Fruit fly (Drosophila melanogaster) whole organism, embryonic: ENCODE data around the gene fd96Ca.
A peak's percentile ranks its signal among the peaks of the same experiment; 100 is the strongest.

ENCODE experiments used
- ATbp ChIP-seq: fragments of 200-800 bp; sonication (Bioruptor generic); optimal IDR thresholded peaks from 2 replicates; lab custom pipeline; 2017; ENCODE audit warnings: missing biosample characterization, mild to moderate bottlenecking, missing genetic modification characterization, missing genetic modification reagents
- Antp ChIP-seq: fragments of 200-800 bp; sonication (Bioruptor generic); optimal IDR thresholded peaks from 3 replicates; lab custom pipeline; 2016; ENCODE audit warnings: missing biosample characterization, missing genetic modification characterization
- BtbVII ChIP-seq: fragments of 200-800 bp; sonication (Bioruptor generic); optimal IDR thresholded peaks from 3 replicates; lab custom pipeline; 2017; ENCODE audit warnings: missing biosample characterization, mild to moderate bottlenecking, missing genetic modification characterization
- CG10543 ChIP-seq: fragments of 200-800 bp; sonication (Bioruptor generic); optimal IDR thresholded peaks from 3 replicates; lab custom pipeline; 2017; ENCODE audit warnings: missing biosample characterization, mild to moderate bottlenecking, missing genetic modification characterization, moderate library complexity
- CG11093 ChIP-seq: fragments of 200-800 bp; sonication (Bioruptor generic); IDR thresholded peaks from 3 replicates; pipeline ENCODE4 v1.3.6; 2022; ENCODE audit warnings: missing biosample characterization, missing genetic modification characterization
- CG12659 ChIP-seq: fragments of 200-800 bp; sonication (Bioruptor generic); optimal IDR thresholded peaks from 3 replicates; lab custom pipeline; 2017; ENCODE audit warnings: mild to moderate bottlenecking, missing biosample characterization, missing genetic modification reagents, missing genetic modification characterization
- CG13287 ChIP-seq: fragments of 200-800 bp; sonication (Bioruptor generic); IDR thresholded peaks from 2 replicates; pipeline ENCODE4 v1.3.6; 2022; ENCODE audit warnings: missing biosample characterization, missing genetic modification characterization; ENCODE audit not compliant: partially characterized antibody
- CG14441 ChIP-seq: fragments of 200-800 bp; sonication (Bioruptor generic); IDR thresholded peaks from 2 replicates; pipeline ENCODE4 v1.3.6; 2022; ENCODE audit warnings: missing biosample characterization, missing genetic modification characterization
- CG14667 ChIP-seq: fragments of 200-800 bp; sonication (Bioruptor generic); IDR thresholded peaks from 2 replicates; pipeline ENCODE4 v1.3.6; 2022; ENCODE audit warnings: missing biosample characterization, missing genetic modification characterization
- CG15269 ChIP-seq: fragments of 200-800 bp; sonication (Bioruptor generic); optimal IDR thresholded peaks from 2 replicates; lab custom pipeline; 2018; ENCODE audit warnings: missing biosample characterization, mild to moderate bottlenecking, missing genetic modification characterization, moderate library complexity
- CG17328 ChIP-seq: fragments of 200-800 bp; sonication (Bioruptor generic); IDR thresholded peaks from 2 replicates; pipeline ENCODE4 v1.3.6; 2022; ENCODE audit warnings: missing biosample characterization, missing genetic modification characterization
- CG2120 ChIP-seq: fragments of 200-800 bp; sonication (Bioruptor generic); optimal IDR thresholded peaks from 3 replicates; lab custom pipeline; 2016; ENCODE audit warnings: missing biosample characterization, missing genetic modification characterization
- CG30431 ChIP-seq: fragments of 200-800 bp; sonication (Bioruptor generic); optimal IDR thresholded peaks from 2 replicates; lab custom pipeline; 2017; ENCODE audit warnings: missing biosample characterization, missing genetic modification characterization
- CG3065 ChIP-seq: fragments of 200-800 bp; sonication (Bioruptor generic); optimal IDR thresholded peaks from 2 replicates; lab custom pipeline; 2016; ENCODE audit warnings: missing biosample characterization, missing genetic modification characterization
- CG32532 ChIP-seq: fragments of 200-800 bp; sonication (Bioruptor generic); IDR thresholded peaks from 2 replicates; pipeline ENCODE4 v1.3.6; 2022; ENCODE audit warnings: missing biosample characterization, missing genetic modification characterization
- CG4707 ChIP-seq: fragments of 200-800 bp; sonication (Bioruptor generic); optimal IDR thresholded peaks from 2 replicates; lab custom pipeline; 2018; ENCODE audit warnings: missing biosample characterization, mild to moderate bottlenecking, missing genetic modification characterization, moderate library complexity
- CG4730 ChIP-seq: fragments of 200-800 bp; sonication (Bioruptor generic); IDR thresholded peaks from 2 replicates; pipeline ENCODE4 v1.3.6; 2022; ENCODE audit warnings: missing biosample characterization, missing genetic modification characterization
- CG6689 ChIP-seq: fragments of 200-800 bp; sonication (Bioruptor generic); IDR thresholded peaks from 2 replicates; pipeline ENCODE4 v1.3.6; 2022; ENCODE audit warnings: missing biosample characterization, missing genetic modification characterization
- CG8281 ChIP-seq: fragments of 200-800 bp; sonication (Bioruptor generic); optimal IDR thresholded peaks from 2 replicates; lab custom pipeline; 2018; ENCODE audit warnings: missing biosample characterization, mild to moderate bottlenecking, missing genetic modification characterization, moderate library complexity
- Chrac-16 ChIP-seq: fragments of 200-800 bp; sonication (Bioruptor generic); optimal IDR thresholded peaks from 3 replicates; lab custom pipeline; 2016; ENCODE audit warnings: missing biosample characterization, missing genetic modification characterization
- Dll ChIP-seq: fragments of 200-800 bp; sonication (Bioruptor generic); IDR thresholded peaks from 4 replicates; pipeline ENCODE4 v1.3.6; 2022; ENCODE audit warnings: missing biosample characterization, missing genetic modification characterization; ENCODE audit not compliant: partially characterized antibody
- Doc2 ChIP-seq: fragments of 200-800 bp; sonication (Bioruptor generic); IDR thresholded peaks from 2 replicates; pipeline ENCODE4 v1.3.6; 2022; ENCODE audit warnings: missing biosample characterization, missing genetic modification characterization
- H15 ChIP-seq: fragments of 200-800 bp; sonication (Bioruptor generic); IDR thresholded peaks from 3 replicates; pipeline ENCODE4 v1.3.6; 2022; ENCODE audit warnings: missing biosample characterization, missing genetic modification characterization
- HLH54F ChIP-seq: fragments of 200-800 bp; sonication (Bioruptor generic); optimal IDR thresholded peaks from 3 replicates; lab custom pipeline; 2016; ENCODE audit warnings: missing biosample characterization, missing genetic modification characterization
- Lpt ChIP-seq: fragments of >200 bp; optimal IDR thresholded peaks from 2 replicates; lab custom pipeline; 2018; ENCODE audit warnings: missing biosample characterization, missing genetic modification characterization
- MESR4 ChIP-seq: fragments of 200-800 bp; sonication (Bioruptor generic); optimal IDR thresholded peaks from 2 replicates; lab custom pipeline; 2018; ENCODE audit warnings: missing biosample characterization, mild to moderate bottlenecking, missing genetic modification characterization, moderate library complexity
- Mrtf ChIP-seq: fragments of 200-800 bp; sonication (Bioruptor generic); IDR thresholded peaks from 3 replicates; pipeline ENCODE4 v1.3.6; 2022; ENCODE audit warnings: missing biosample characterization, missing genetic modification characterization
- Oaz ChIP-seq: fragments of 200-800 bp; sonication (Bioruptor generic); IDR thresholded peaks from 2 replicates; pipeline ENCODE4 v1.3.6; 2022; ENCODE audit warnings: missing biosample characterization, missing genetic modification characterization
- Rfx ChIP-seq: fragments of 200-800 bp; sonication (Bioruptor generic); IDR thresholded peaks from 2 replicates; pipeline ENCODE4 v1.3.6; 2022; ENCODE audit warnings: missing biosample characterization, missing genetic modification characterization
- Scr ChIP-seq: fragments of 200-800 bp; sonication (Bioruptor generic); IDR thresholded peaks from 2 replicates; pipeline ENCODE4 v1.3.6; 2022; ENCODE audit warnings: missing biosample characterization, missing genetic modification characterization; ENCODE audit not compliant: partially characterized antibody
- Xrp1 ChIP-seq: fragments of 200-800 bp; sonication (Bioruptor generic); IDR thresholded peaks from 2 replicates; pipeline ENCODE4 v1.3.6; 2022; ENCODE audit warnings: missing biosample characterization, missing genetic modification characterization
- cas ChIP-seq: fragments of 200-800 bp; sonication (Bioruptor generic); IDR thresholded peaks from 2 replicates; pipeline ENCODE4 v1.3.6; 2022; ENCODE audit warnings: missing biosample characterization, missing genetic modification characterization
- crc ChIP-seq: fragments of 200-800 bp; sonication (Bioruptor generic); optimal IDR thresholded peaks from 2 replicates; lab custom pipeline; 2016; ENCODE audit warnings: missing biosample characterization, missing genetic modification characterization
- crol ChIP-seq: fragments of 200-800 bp; sonication (Bioruptor generic); IDR thresholded peaks from 2 replicates; pipeline ENCODE4 v1.3.6; 2022; ENCODE audit warnings: missing biosample characterization, missing genetic modification characterization
- crp ChIP-seq, 2 experiments: fragments of 200-800 bp; sonication (Bioruptor generic); optimal IDR thresholded peaks; 2 replicates in 1 of 2; 3 replicates in 1 of 2; lab custom pipeline; 2017; ENCODE audit warnings: missing biosample characterization in 2 of 2, missing genetic modification characterization in 2 of 2, mild to moderate bottlenecking in 1 of 2, moderate library complexity in 1 of 2
- dm ChIP-seq: fragments of 200-800 bp; sonication (Bioruptor generic); optimal IDR thresholded peaks from 3 replicates; lab custom pipeline; 2016; ENCODE audit warnings: missing biosample characterization, missing genetic modification characterization
- esg ChIP-seq: fragments of 200-800 bp; sonication (Bioruptor generic); conservative IDR thresholded peaks from 2 replicates; pipeline ENCODE4 v1.3.6; 2022; ENCODE audit warnings: missing biosample characterization, missing genetic modification characterization
- fru ChIP-seq: fragments of >200 bp; optimal IDR thresholded peaks from 2 replicates; lab custom pipeline; 2017
- gcm2 ChIP-seq: fragments of 200-800 bp; sonication (Bioruptor generic); optimal IDR thresholded peaks from 2 replicates; lab custom pipeline; 2016; ENCODE audit warnings: missing biosample characterization, missing genetic modification characterization
- hth ChIP-seq: fragments of >200 bp; optimal IDR thresholded peaks from 2 replicates; lab custom pipeline; 2017; ENCODE audit warnings: inconsistent platforms
- klu ChIP-seq: fragments of 200-800 bp; sonication (Bioruptor generic); IDR thresholded peaks from 2 replicates; pipeline ENCODE4 v1.3.6; 2022; ENCODE audit warnings: missing biosample characterization, missing genetic modification characterization
- mam ChIP-seq: fragments of 200-800 bp; sonication (Bioruptor generic); optimal IDR thresholded peaks from 3 replicates; lab custom pipeline; 2016; ENCODE audit warnings: missing biosample characterization, missing genetic modification characterization
- mirr ChIP-seq: fragments of 200-800 bp; sonication (Bioruptor generic); optimal IDR thresholded peaks from 3 replicates; lab custom pipeline; 2018; ENCODE audit warnings: missing biosample characterization, mild to moderate bottlenecking, missing genetic modification characterization
- rib ChIP-seq: fragments of 200-800 bp; sonication (Bioruptor generic); IDR thresholded peaks from 2 replicates; pipeline ENCODE4 v1.3.6; 2022; ENCODE audit warnings: missing biosample characterization, missing genetic modification characterization
- sc ChIP-seq, 3 experiments: fragments of >200 bp in 2 of 3; fragments of 200-800 bp in 1 of 3; sonication (Bioruptor generic) in 1 of 3; optimal IDR thresholded peaks; 2 replicates in 2 of 3; 3 replicates in 1 of 3; lab custom pipeline; 2017; ENCODE audit warnings: mild to moderate bottlenecking in 1 of 3, missing biosample characterization in 1 of 3, missing genetic modification characterization in 1 of 3, missing genetic modification reagents in 1 of 3
- sens-2 ChIP-seq: fragments of 200-800 bp; sonication (Bioruptor generic); IDR thresholded peaks from 2 replicates; pipeline ENCODE4 v1.3.6; 2022; ENCODE audit warnings: missing biosample characterization, missing genetic modification characterization
- sr ChIP-seq: fragments of 200-800 bp; sonication (Bioruptor generic); IDR thresholded peaks from 3 replicates; pipeline ENCODE4 v1.3.6; 2022; ENCODE audit warnings: missing biosample characterization, missing genetic modification characterization
- stc ChIP-seq: fragments of 200-800 bp; sonication (Bioruptor generic); IDR thresholded peaks from 2 replicates; pipeline ENCODE4 v1.3.6; 2022; ENCODE audit warnings: missing biosample characterization, missing genetic modification characterization
- stwl ChIP-seq: fragments of 200-800 bp; sonication (Bioruptor generic); optimal IDR thresholded peaks from 3 replicates; lab custom pipeline; 2018; ENCODE audit warnings: missing biosample characterization, mild to moderate bottlenecking, missing genetic modification characterization, moderate library complexity
- tap ChIP-seq: fragments of 200-800 bp; optimal IDR thresholded peaks from 3 replicates; lab custom pipeline; 2019; ENCODE audit warnings: missing biosample characterization, mild to moderate bottlenecking, missing genetic modification characterization, moderate library complexity
- toy ChIP-seq: fragments of 200-800 bp; sonication (Bioruptor generic); IDR thresholded peaks from 2 replicates; pipeline ENCODE4 v1.3.6; 2022; ENCODE audit warnings: missing biosample characterization, missing genetic modification characterization
- zen2 ChIP-seq: fragments of 200-800 bp; sonication (Bioruptor generic); IDR thresholded peaks from 3 replicates; pipeline ENCODE4 v1.3.6; 2022; ENCODE audit warnings: missing biosample characterization, missing genetic modification characterization; ENCODE audit not compliant: partially characterized antibody
- zf30C ChIP-seq: fragments of 200-800 bp; sonication (Bioruptor generic); optimal IDR thresholded peaks from 3 replicates; lab custom pipeline; 2018; ENCODE audit warnings: missing biosample characterization, mild to moderate bottlenecking, missing genetic modification characterization

The fd96Ca gene

dm6 chr3R:25127231-25127689 is 44.8 kb downstream of the fd96Ca start, which contains the start of the genes Mocs2A, Mocs2B and Clbn (continued):
- TF ChIP-seq sens-2 (GFP tag; lab: Robert Waterston, UW) (no peak), Chrac-16 (GFP tag; lab: Kevin White, UChicago) (no peak), esg (no peak), Doc2 (GFP tag; lab: Robert Waterston, UW) (no peak), crol (GFP tag; lab: Robert Waterston, UW) (no peak), gcm2 (GFP tag; lab: Kevin White, UChicago) (no peak), hth (lab: Kevin White, UChicago) (no peak), CG17328 (GFP tag; lab: Robert Waterston, UW) (no peak), stwl (tag; lab: Kevin White, UChicago) (peak; percentile 18), crc (no peak), Xrp1 (no peak), BtbVII (no peak), Rfx (no peak), Mrtf (GFP tag; lab: Robert Waterston, UW) (no peak), CG10543 (no peak), tap (tag; lab: Kevin White, UChicago) (no peak), CG4730 (GFP tag; lab: Robert Waterston, UW) (no peak), stc (GFP tag; lab: Robert Waterston, UW) (no peak), Dll (GFP tag; lab: Robert Waterston, UW) (peak; percentile 91), fru (no peak), Scr (GFP tag; lab: Robert Waterston, UW) (peak; percentile 89), CG4707 (GFP tag; lab: Kevin White, UChicago) (no peak), rib (no peak), CG6689 (GFP tag; lab: Robert Waterston, UW) (no peak), H15 (GFP tag; lab: Robert Waterston, UW) (no peak), sc (optimal IDR thresholded peaks at IDR 0.05; lab: Kevin White, UChicago) (no peak), sc (GFP tag; optimal IDR thresholded peaks at IDR 0.05; lab: Kevin White, UChicago) (no peak), klu (no peak), MESR4 (GFP tag; lab: Kevin White, UChicago) (peak; percentile 70), CG14667 (GFP tag; lab: Robert Waterston, UW) (no peak), cas (no peak), CG3065 (GFP tag; lab: Kevin White, UChicago) (no peak), Lpt (GFP tag; lab: Kevin White, UChicago) (no peak), CG30431 (GFP tag; lab: Kevin White, UChicago) (no peak), CG8281 (tag; lab: Kevin White, UChicago) (no peak), CG12659 (GFP tag; lab: Kevin White, UChicago) (peak; percentile 30), CG14441 (GFP tag; lab: Robert Waterston, UW) (no peak), CG32532 (GFP tag; lab: Robert Waterston, UW) (no peak), dm (GFP tag; lab: Kevin White, UChicago) (peak; percentile 62), ATbp (GFP tag; lab: Kevin White, UChicago) (no peak), zf30C (GFP tag; lab: Kevin White, UChicago) (no peak), toy (GFP tag; lab: Robert Waterston, UW) (no peak), mirr (GFP tag; lab: Kevin White, UChicago) (no peak), CG13287 (peak; percentile 90), Antp (GFP tag; lab: Kevin White, UChicago) (no peak), CG2120 (GFP tag; lab: Kevin White, UChicago) (peak; percentile 11), zen2 (GFP tag; lab: Robert Waterston, UW) (peak; percentile 44; the same call in 1 of the 3 replicates), sr (GFP tag; lab: Robert Waterston, UW) (no peak), Oaz (GFP tag; lab: Robert Waterston, UW) (no peak), crp (GFP tag; optimal IDR thresholded peaks at IDR 0.05; lab: Kevin White, UChicago) (peak in 1 of 2 experiments; percentile 77), HLH54F (GFP tag; lab: Kevin White, UChicago) (no peak), mam (GFP tag; lab: Kevin White, UChicago) (no peak), CG15269 (tag; lab: Kevin White, UChicago) (no peak), CG11093 (GFP tag; lab: Robert Waterston, UW) (no peak)
